Worm (Caenorhabditis elegans) whole organism, L1 larva: ENCODE data around the gene glna-2.

Experiments
- C04F5.9 ChIP-seq: sonication (generic microtip); optimal IDR thresholded peaks from 2 replicates; lab custom pipeline; 2016; ENCODE audit warnings: missing genetic modification characterization, missing compliant biosample characterization
- C16A3.4 ChIP-seq: fragments of 150-350 bp; optimal IDR thresholded peaks from 2 replicates; lab custom pipeline; 2014; ENCODE audit warnings: missing biosample characterization, missing genetic modification characterization
- C34B4.2 ChIP-seq: sonication (generic microtip); optimal IDR thresholded peaks from 2 replicates; lab custom pipeline; 2017; ENCODE audit warnings: mild to moderate bottlenecking, missing genetic modification characterization, missing compliant biosample characterization
- F16B12.6 ChIP-seq: fragments of 150-350 bp; optimal IDR thresholded peaks from 2 replicates; lab custom pipeline; 2014; ENCODE audit warnings: missing biosample characterization, missing genetic modification characterization
- ceh-8 ChIP-seq: fragments of 200-800 bp; sonication (Bioruptor generic); optimal IDR thresholded peaks from 2 replicates; lab custom pipeline; 2018; ENCODE audit warnings: mild to moderate bottlenecking, missing genetic modification characterization, moderate library complexity, missing compliant biosample characterization
- ceh-82 ChIP-seq, 3 experiments: fragments of 150-350 bp in 1 of 3; sonication (generic microtip) in 2 of 3; optimal IDR thresholded peaks; 2 replicates each; lab custom pipeline; 2014 to 2017; ENCODE audit warnings: missing biosample characterization in 3 of 3, missing genetic modification characterization in 3 of 3
- ceh-88 ChIP-seq: fragments of 200-800 bp; sonication (Bioruptor generic); IDR thresholded peaks from 2 replicates; pipeline ENCODE4 v1.3.6; 2022; ENCODE audit warnings: missing genetic modification characterization, missing compliant biosample characterization
- ces-1 ChIP-seq: fragments of 150-350 bp; optimal IDR thresholded peaks from 2 replicates; lab custom pipeline; 2014; ENCODE audit warnings: missing biosample characterization, missing genetic modification reagents, missing genetic modification characterization
- efl-1 ChIP-seq, 4 experiments: fragments of 150-350 bp; optimal IDR thresholded peaks in 3 of 4; peaks in 1 of 4; 1 replicate in 1 of 4; 2 replicates in 3 of 4; lab custom pipeline; 2014; ENCODE audit warnings: missing biosample characterization in 2 of 4, missing genetic modification characterization in 2 of 4, missing genetic modification reagents in 2 of 4
- efl-3 ChIP-seq: fragments of 200-800 bp; sonication (Bioruptor generic); optimal IDR thresholded peaks from 2 replicates; lab custom pipeline; 2018; ENCODE audit warnings: mild to moderate bottlenecking, missing genetic modification characterization, missing compliant biosample characterization
- egl-13 ChIP-seq: sonication (generic microtip); optimal IDR thresholded peaks from 2 replicates; lab custom pipeline; 2016; ENCODE audit warnings: missing genotype, missing genetic modification reagents, missing genetic modification characterization, missing compliant biosample characterization
- egl-27 ChIP-seq, 2 experiments: fragments of 150-350 bp in 1 of 2; sonication (generic microtip); optimal IDR thresholded peaks; 3 replicates each; lab custom pipeline; 2017 to 2018; ENCODE audit warnings: missing biosample characterization in 2 of 2, missing genetic modification characterization in 2 of 2, missing genetic modification reagents in 2 of 2
- elt-2 ChIP-seq: sonication (generic microtip); optimal IDR thresholded peaks from 2 replicates; lab custom pipeline; 2016; ENCODE audit warnings: missing genetic modification characterization, mild to moderate bottlenecking, inconsistent platforms, missing compliant biosample characterization, missing genetic modification reagents
- elt-3 ChIP-seq, 6 experiments: fragments of 150-350 bp in 1 of 6; sonication (generic microtip); optimal IDR thresholded peaks; 2 replicates each; lab custom pipeline; 2017 to 2018; ENCODE audit warnings: missing biosample characterization in 6 of 6, missing genetic modification characterization in 6 of 6, inconsistent platforms in 1 of 6
- ets-5 ChIP-seq: fragments of 200-800 bp; sonication (Bioruptor generic); IDR thresholded peaks from 2 replicates; pipeline ENCODE4 v1.3.6; 2022; ENCODE audit warnings: missing genetic modification characterization, missing compliant biosample characterization
- fkh-10 ChIP-seq: sonication (generic microtip); optimal IDR thresholded peaks from 2 replicates; lab custom pipeline; 2017; ENCODE audit warnings: missing biosample characterization, missing genetic modification reagents, missing genetic modification characterization
- fkh-4 ChIP-seq: sonication (generic microtip); optimal IDR thresholded peaks from 2 replicates; lab custom pipeline; 2016; ENCODE audit warnings: missing compliant biosample characterization, missing genetic modification characterization, borderline replicate concordance
- fkh-8 ChIP-seq: sonication (generic microtip); optimal IDR thresholded peaks from 2 replicates; lab custom pipeline; 2016; ENCODE audit warnings: mild to moderate bottlenecking, missing genetic modification characterization, missing compliant biosample characterization
- hlh-17 ChIP-seq: fragments of 200-800 bp; sonication (Bioruptor generic); optimal IDR thresholded peaks from 2 replicates; lab custom pipeline; 2018; ENCODE audit warnings: missing genetic modification characterization, mild to moderate bottlenecking, missing compliant biosample characterization, moderate library complexity, borderline replicate concordance
- hpl-2 ChIP-seq: fragments of 150-350 bp; optimal IDR thresholded peaks from 2 replicates; lab custom pipeline; 2014; ENCODE audit warnings: missing biosample characterization, missing genetic modification reagents, missing genetic modification characterization
- irx-1 ChIP-seq: sonication (generic microtip); optimal IDR thresholded peaks from 2 replicates; lab custom pipeline; 2016; ENCODE audit warnings: missing genetic modification characterization, missing compliant biosample characterization
- jun-1 ChIP-seq: fragments of 150-350 bp; optimal IDR thresholded peaks from 2 replicates; lab custom pipeline; 2014; ENCODE audit warnings: missing biosample characterization, missing genetic modification reagents, missing genetic modification characterization
- lin-14 ChIP-seq: fragments of 200-800 bp; sonication (Bioruptor generic); optimal IDR thresholded peaks from 2 replicates; lab custom pipeline; 2018; ENCODE audit warnings: mild to moderate bottlenecking, missing genetic modification characterization, moderate library complexity, missing compliant biosample characterization
- lin-15B ChIP-seq: fragments of 150-350 bp; sonication (generic microtip); optimal IDR thresholded peaks from 3 replicates; lab custom pipeline; 2014; ENCODE audit warnings: missing biosample characterization, missing genetic modification characterization
- lsy-2 ChIP-seq, 2 experiments: fragments of 150-350 bp; optimal IDR thresholded peaks; 2 replicates each; lab custom pipeline; 2014; ENCODE audit warnings: missing biosample characterization in 2 of 2, missing genetic modification characterization in 2 of 2
- mef-2 ChIP-seq: fragments of 150-350 bp; optimal IDR thresholded peaks from 2 replicates; lab custom pipeline; 2014; ENCODE audit warnings: missing biosample characterization, missing genetic modification characterization
- nhr-11 ChIP-seq: fragments of 150-350 bp; optimal IDR thresholded peaks from 2 replicates; lab custom pipeline; 2014; ENCODE audit warnings: missing biosample characterization, missing genetic modification characterization
- nhr-12 ChIP-seq: sonication (generic microtip); optimal IDR thresholded peaks from 2 replicates; lab custom pipeline; 2017; ENCODE audit warnings: missing biosample characterization, missing genetic modification characterization
- nhr-19 ChIP-seq: fragments of 200-800 bp; sonication (Bioruptor generic); conservative IDR thresholded peaks from 2 replicates; pipeline ENCODE4 v1.3.6; 2022; ENCODE audit warnings: missing genetic modification characterization, missing compliant biosample characterization
- nhr-20 ChIP-seq: sonication (generic microtip); optimal IDR thresholded peaks from 2 replicates; lab custom pipeline; 2016; ENCODE audit warnings: mild to moderate bottlenecking, missing genetic modification characterization, missing compliant biosample characterization
- nhr-47 ChIP-seq: sonication (generic microtip); optimal IDR thresholded peaks from 2 replicates; lab custom pipeline; 2016; ENCODE audit warnings: mild to moderate bottlenecking, missing genetic modification characterization, moderate library complexity, missing compliant biosample characterization
- nhr-77 ChIP-seq: fragments of 150-350 bp; optimal IDR thresholded peaks from 2 replicates; lab custom pipeline; 2014; ENCODE audit warnings: missing biosample characterization, missing genetic modification characterization
- nhr-84 ChIP-seq: sonication (generic microtip); optimal IDR thresholded peaks from 2 replicates; lab custom pipeline; 2017; ENCODE audit warnings: missing biosample characterization, missing genetic modification characterization
- nhr-85 ChIP-seq: sonication (generic microtip); peaks from one replicate; lab custom pipeline; 2016; ENCODE audit warnings: missing genetic modification characterization, inconsistent platforms, missing compliant biosample characterization
- nhr-90 ChIP-seq: sonication (generic microtip); optimal IDR thresholded peaks from 2 replicates; lab custom pipeline; 2016; ENCODE audit warnings: mild to moderate bottlenecking, missing genetic modification characterization, missing compliant biosample characterization; ENCODE audit not compliant: poor library complexity
- pag-3 ChIP-seq: sonication (generic microtip); optimal IDR thresholded peaks from 2 replicates; lab custom pipeline; 2017; ENCODE audit warnings: missing genetic modification characterization, mild to moderate bottlenecking, missing compliant biosample characterization, antibody characterized with exemption, borderline replicate concordance; ENCODE audit not compliant: insufficient read depth
- pqm-1 ChIP-seq: sonication (generic microtip); optimal IDR thresholded peaks from 3 replicates; lab custom pipeline; 2017; ENCODE audit warnings: missing biosample characterization, missing genetic modification characterization
- rnt-1 ChIP-seq: sonication (generic microtip); optimal IDR thresholded peaks from 2 replicates; lab custom pipeline; 2016; ENCODE audit warnings: mild to moderate bottlenecking, missing genetic modification characterization, moderate library complexity, missing compliant biosample characterization
- snpc-4 ChIP-seq: fragments of 150-350 bp; optimal IDR thresholded peaks from 2 replicates; lab custom pipeline; 2014; ENCODE audit warnings: missing biosample characterization, missing genetic modification characterization
- snu-23 ChIP-seq: sonication (generic microtip); optimal IDR thresholded peaks from 2 replicates; lab custom pipeline; 2016; ENCODE audit warnings: missing genetic modification characterization, missing compliant biosample characterization
- sox-4 ChIP-seq: sonication (generic microtip); optimal IDR thresholded peaks from 2 replicates; lab custom pipeline; 2016; ENCODE audit warnings: missing genetic modification characterization, missing compliant biosample characterization
- unc-130 ChIP-seq: fragments of 150-350 bp; optimal IDR thresholded peaks from 2 replicates; lab custom pipeline; 2017; ENCODE audit warnings: missing biosample characterization, missing genetic modification characterization, inconsistent platforms
- unc-62 ChIP-seq: fragments of 150-350 bp; optimal IDR thresholded peaks from 2 replicates; lab custom pipeline; 2014; ENCODE audit warnings: missing biosample characterization, missing genetic modification reagents, missing genetic modification characterization
- unc-86 ChIP-seq: sonication (generic microtip); optimal IDR thresholded peaks from 2 replicates; lab custom pipeline; 2016; ENCODE audit warnings: missing genetic modification characterization, missing compliant biosample characterization
- unc-98 ChIP-seq: fragments of 200-800 bp; sonication (Bioruptor generic); IDR thresholded peaks from 2 replicates; pipeline ENCODE4 v1.3.6; 2022; ENCODE audit warnings: missing genetic modification characterization, missing compliant biosample characterization
- vab-15 ChIP-seq: sonication (generic microtip); optimal IDR thresholded peaks from 2 replicates; lab custom pipeline; 2017; ENCODE audit warnings: missing genotype, mild to moderate bottlenecking, missing genetic modification characterization, missing compliant biosample characterization
- xbp-1 ChIP-seq: sonication (generic microtip); optimal IDR thresholded peaks from 2 replicates; lab custom pipeline; 2016; ENCODE audit warnings: missing genetic modification characterization, missing compliant biosample characterization
- ztf-11 ChIP-seq, 2 experiments: sonication (generic microtip); optimal IDR thresholded peaks; 2 replicates each; lab custom pipeline; 2016 to 2017; ENCODE audit warnings: missing genetic modification characterization in 2 of 2, missing biosample characterization in 1 of 2, missing compliant biosample characterization in 1 of 2
- ztf-4 ChIP-seq: fragments of 150-350 bp; optimal IDR thresholded peaks from 2 replicates; lab custom pipeline; 2014; ENCODE audit warnings: missing biosample characterization, missing genetic modification characterization

Gene glna-2

ce11 chrII:8027663-8028062 is 19.2 kb downstream of the glna-2 start, which contains the start of gene swsn-7:
swsn-7 (minus strand) TSS chrII:8027763.
- TF ChIP-seq fkh-8 (tag; lab: Kevin White, UChicago) (no peak), mef-2 (tag; lab: Kevin White, UChicago) (no peak), unc-130 (tag; lab: Kevin White, UChicago) (no peak), efl-1 (optimal IDR thresholded peaks at IDR 0.05; lab: Kevin White, UChicago) (no peak), efl-1 (GFP tag; optimal IDR thresholded peaks at IDR 0.05 in 1 of 2; lab: Kevin White, UChicago) (peak in 1 of 2 experiments; percentile 61)
- TF ChIP-seq, all 84 proteins: peak for 1

ce11 chrII:8028246-8028694 is 19.8 kb downstream of the glna-2 start:
- peak; percentile 63 to 70 for TF ChIP-seq efl-1 (optimal IDR thresholded peaks at IDR 0.05; lab: Kevin White, UChicago)
- TF ChIP-seq efl-1 (GFP tag; optimal IDR thresholded peaks at IDR 0.05 in 1 of 2; lab: Kevin White, UChicago): peak; percentile 65 to 95
- no peak for TF ChIP-seq C34B4.2 (tag; lab: Kevin White, UChicago)
- TF ChIP-seq lin-14 (GFP tag; lab: Kevin White, UChicago): peak; percentile 95
- TF ChIP-seq fkh-4 (tag; lab: Kevin White, UChicago): no peak
- TF ChIP-seq ceh-82 (tag; optimal IDR thresholded peaks at IDR 0.05; lab: Kevin White, UChicago): peak in 2 of 3 experiments; percentile 49 to 76
- TF ChIP-seq ztf-11 (tag; optimal IDR thresholded peaks at IDR 0.05; lab: Kevin White, UChicago): peak in 1 of 2 experiments; percentile 51
- TF ChIP-seq lin-15B (tag; lab: Kevin White, UChicago): peak; percentile 83
- TF ChIP-seq C04F5.9 (tag; lab: Kevin White, UChicago): no peak
- peak; percentile 91 for TF ChIP-seq fkh-8 (tag; lab: Kevin White, UChicago)
- TF ChIP-seq sox-4 (tag; lab: Kevin White, UChicago): peak; percentile 46
- peak; percentile 46 for TF ChIP-seq snpc-4 (tag; lab: Kevin White, UChicago)
- TF ChIP-seq ztf-4 (tag; lab: Kevin White, UChicago): no peak
- TF ChIP-seq nhr-11 (tag; lab: Kevin White, UChicago): no peak
- TF ChIP-seq hpl-2 (GFP tag; lab: Kevin White, UChicago): no peak
- TF ChIP-seq egl-27 (tag; optimal IDR thresholded peaks at IDR 0.05; lab: Kevin White, UChicago): peak in 1 of 2 experiments; percentile 20
- no peak for TF ChIP-seq hlh-17 (GFP tag; lab: Kevin White, UChicago)
- TF ChIP-seq egl-13 (tag; lab: Kevin White, UChicago): peak; percentile 48
- peak; percentile 76 for TF ChIP-seq nhr-47 (tag; lab: Kevin White, UChicago)
- 0 out of 2 replicates have a peak, but pooled peaks have one; percentile 47 for TF ChIP-seq ceh-88 (GFP tag; lab: Robert Waterston, UW)
- TF ChIP-seq unc-62 (GFP tag; lab: Kevin White, UChicago): no peak
- TF ChIP-seq pag-3 (tag; lab: Kevin White, UChicago): no peak
- no peak for TF ChIP-seq ets-5 (GFP tag; lab: Robert Waterston, UW)
- TF ChIP-seq rnt-1 (tag; lab: Kevin White, UChicago): peak; percentile 50
- peak in 2 of 6 experiments; percentile 16 to 29 for TF ChIP-seq elt-3 (tag; optimal IDR thresholded peaks at IDR 0.05; lab: Kevin White, UChicago)
- peak; percentile 78 for TF ChIP-seq nhr-20
- peak; percentile 40 for TF ChIP-seq irx-1
- TF ChIP-seq nhr-12 (tag; lab: Kevin White, UChicago): no peak
- no peak for TF ChIP-seq pqm-1 (tag; lab: Kevin White, UChicago)
- TF ChIP-seq nhr-90: peak; percentile 35
- TF ChIP-seq ces-1 (GFP tag; lab: Kevin White, UChicago): no peak
- peak; percentile 43 for TF ChIP-seq nhr-19
- TF ChIP-seq ceh-8: peak; percentile 79
- TF ChIP-seq F16B12.6: no peak
- peak; percentile 50 for TF ChIP-seq xbp-1
- TF ChIP-seq lsy-2 (tag; optimal IDR thresholded peaks at IDR 0.05; lab: Kevin White, UChicago): peak; percentile 58 to 83
- TF ChIP-seq jun-1: peak; percentile 85
- no peak for TF ChIP-seq efl-3 (GFP tag; lab: Kevin White, UChicago)
- peak; percentile 77 for TF ChIP-seq nhr-77
- peak; percentile 82 for TF ChIP-seq snu-23 (GFP tag; lab: Kevin White, UChicago)
- peak; percentile 74 for TF ChIP-seq unc-86 (tag; lab: Kevin White, UChicago)
- TF ChIP-seq unc-98: no peak
- peak; percentile 38 for TF ChIP-seq fkh-10
- peak; percentile 30 for TF ChIP-seq elt-2 (tag; lab: Kevin White, UChicago)
- peak; percentile 81 for TF ChIP-seq C16A3.4 (tag; lab: Kevin White, UChicago)
- TF ChIP-seq nhr-85 (tag; lab: Kevin White, UChicago): peak; percentile 75
- TF ChIP-seq vab-15 (tag; lab: Kevin White, UChicago): peak; percentile 32
- no peak for TF ChIP-seq nhr-84 (tag; lab: Kevin White, UChicago)
